Fruit fly (Drosophila melanogaster): ENCODE measurements around the gene CG14907.

Gene CG14907

dm6 chr3R:16630564-16630963 lies 21.6 kb downstream of the CG14907 start (continued):
- TF ChIP-seq eve (GFP tag; optimal IDR thresholded peaks at IDR 0.05), result peak in 1 of 2 experiments; percentile 34
- TF ChIP-seq shn (GFP tag; optimal IDR thresholded peaks at IDR 0.05), result no peak
- TF ChIP-seq grau (tag; optimal IDR thresholded peaks at IDR 0.05), result peak; percentile 17
- peak; percentile 47 for TF ChIP-seq CG7556 (GFP tag; optimal IDR thresholded peaks at IDR 0.05)
- TF ChIP-seq E2f1 (GFP tag; IDR thresholded peaks at IDR 0.05), result no peak
- TF ChIP-seq pum (GFP tag; optimal IDR thresholded peaks at IDR 0.05), result peak; percentile 22
- TF ChIP-seq CG16863 (GFP tag; optimal IDR thresholded peaks at IDR 0.05), result peak; percentile 5
- TF ChIP-seq az2 (GFP tag; optimal IDR thresholded peaks at IDR 0.05), result no peak
- no peak for TF ChIP-seq CG13775 (GFP tag; optimal IDR thresholded peaks at IDR 0.05)
- TF ChIP-seq gro (GFP tag; optimal IDR thresholded peaks at IDR 0.05), result no peak
- no peak for TF ChIP-seq CG9876 (GFP tag; optimal IDR thresholded peaks at IDR 0.05)
- TF ChIP-seq zfh2 (GFP tag; optimal IDR thresholded peaks at IDR 0.05), result no peak
- peak; percentile 54 for TF ChIP-seq CG33557 (GFP tag; optimal IDR thresholded peaks at IDR 0.05)

DNA sequence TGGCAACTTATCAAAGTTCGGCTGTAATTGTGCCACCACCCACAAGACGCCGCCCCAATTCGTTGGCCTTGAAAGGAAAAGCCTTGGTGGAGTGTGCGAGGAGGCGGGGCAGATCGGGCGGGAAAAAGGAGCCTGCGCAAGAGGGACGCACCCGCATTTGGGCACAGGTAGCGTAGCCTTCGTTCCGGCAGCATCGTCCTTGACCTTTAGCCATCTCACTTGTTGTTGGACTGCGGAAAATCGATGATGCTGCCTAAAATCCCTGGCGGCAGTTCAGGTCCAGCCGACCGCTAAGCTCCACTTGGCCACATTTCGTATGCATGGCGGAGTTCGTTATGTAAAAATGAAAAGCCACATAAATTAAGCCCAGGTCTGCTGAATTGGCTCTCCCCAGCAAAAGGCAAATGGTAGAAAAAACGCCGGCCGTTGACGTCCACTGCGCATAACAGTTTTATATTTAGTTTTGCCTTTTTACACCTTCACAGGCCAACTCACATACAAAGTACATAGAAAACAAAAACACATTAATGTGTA lies 25.2 kb downstream of the CG14907 start:
- no peak for TF ChIP-seq NC2β (GFP tag; optimal IDR thresholded peaks at IDR 0.05)
- TF ChIP-seq MBD-R2 (GFP tag; IDR thresholded peaks at IDR 0.05), result peak; percentile 20; the same call in 1 of the 2 replicates
- no peak for TF ChIP-seq dmrt11E (tag; optimal IDR thresholded peaks at IDR 0.05)
- TF ChIP-seq pzg (GFP tag; optimal IDR thresholded peaks at IDR 0.05), result no peak
- TF ChIP-seq CG7357 (GFP tag; IDR thresholded peaks at IDR 0.05), result no peak
- TF ChIP-seq btn (GFP tag; optimal IDR thresholded peaks at IDR 0.05), result no peak
- no peak for TF ChIP-seq Sox100B (GFP tag; optimal IDR thresholded peaks at IDR 0.05)
- TF ChIP-seq h (optimal IDR thresholded peaks at IDR 0.05), result no peak
- TF ChIP-seq CG9215 (GFP tag; IDR thresholded peaks at IDR 0.05), result no peak
- no peak for TF ChIP-seq mld (GFP tag; IDR thresholded peaks at IDR 0.05; ENCODE audit: partially characterized antibody)
- no peak for TF ChIP-seq toy (GFP tag; IDR thresholded peaks at IDR 0.05)
- peak; percentile 62 for TF ChIP-seq scrt (GFP tag; optimal IDR thresholded peaks at IDR 0.05)
- TF ChIP-seq Oaz (GFP tag; IDR thresholded peaks at IDR 0.05), result no peak
- no peak for TF ChIP-seq Atf3 (GFP tag; optimal IDR thresholded peaks at IDR 0.05)
- TF ChIP-seq CG10147 (GFP tag; optimal IDR thresholded peaks at IDR 0.05), result no peak
- 0 out of 4 replicates have a peak, but pooled peaks have one; percentile 56 for TF ChIP-seq chinmo (GFP tag; IDR thresholded peaks at IDR 0.05; ENCODE audit: partially characterized antibody)
- TF ChIP-seq pan (optimal IDR thresholded peaks at IDR 0.05), result no peak
- TF ChIP-seq pan (GFP tag; optimal IDR thresholded peaks at IDR 0.05 in 1 of 2, IDR thresholded peaks at IDR 0.05 in 1 of 2), result no peak
- no peak for TF ChIP-seq CG7786 (GFP tag; optimal IDR thresholded peaks at IDR 0.05)
- peak; percentile 85 for TF ChIP-seq ftz-f1 (GFP tag; optimal IDR thresholded peaks at IDR 0.05)
- no peak for TF ChIP-seq CG10366 (GFP tag; IDR thresholded peaks at IDR 0.05)
- TF ChIP-seq Nf-YA (GFP tag; IDR thresholded peaks at IDR 0.05), result 0 out of 2 replicates have a peak, but pooled peaks have one; percentile 36
- peak; percentile 8 for TF ChIP-seq sqz (GFP tag; optimal IDR thresholded peaks at IDR 0.05)
- no peak for TF ChIP-seq Eip74EF (GFP tag; optimal IDR thresholded peaks at IDR 0.05)
- peak; percentile 82 for TF ChIP-seq onecut (GFP tag; IDR thresholded peaks at IDR 0.05)
- peak in 1 of 2 experiments; percentile 24 for TF ChIP-seq Pdp1 (GFP tag; optimal IDR thresholded peaks at IDR 0.05)
- no peak for TF ChIP-seq CG9437 (GFP tag; optimal IDR thresholded peaks at IDR 0.05)
- TF ChIP-seq z (GFP tag; IDR thresholded peaks at IDR 0.05), result no peak
- no peak for TF ChIP-seq CG11696 (GFP tag; IDR thresholded peaks at IDR 0.05)
- no peak for TF ChIP-seq CG4854 (GFP tag; optimal IDR thresholded peaks at IDR 0.05)
- TF ChIP-seq Ssrp (tag; optimal IDR thresholded peaks at IDR 0.05), result no peak
- no peak for TF ChIP-seq ewg (GFP tag; optimal IDR thresholded peaks at IDR 0.05)
- TF ChIP-seq vvl (GFP tag; IDR thresholded peaks at IDR 0.05), result peak; percentile 65; the same call in 1 of the 2 replicates
- TF ChIP-seq Adf1 (GFP tag; IDR thresholded peaks at IDR 0.05), result 0 out of 2 replicates have a peak, but pooled peaks have one; percentile 19
- no peak for TF ChIP-seq CG17359 (tag; optimal IDR thresholded peaks at IDR 0.05)
- TF ChIP-seq CG18619 (GFP tag; optimal IDR thresholded peaks at IDR 0.05), result no peak
- TF ChIP-seq CG8359 (GFP tag; optimal IDR thresholded peaks at IDR 0.05; ENCODE audit: borderline replicate concordance), result no peak

All from whole organism, embryonic.